Fruit fly (Drosophila melanogaster) whole organism, embryonic: Measurements from ENCODE around the gene bun.

Experiments used
- Antp ChIP-seq: fragments of 200-800 bp; sonication (Bioruptor generic); optimal IDR thresholded peaks from 3 replicates; lab custom pipeline; 2016; ENCODE audit warnings: missing biosample characterization, missing genetic modification characterization
- Atf6 ChIP-seq: fragments of 200-800 bp; sonication (Bioruptor generic); IDR thresholded peaks from 2 replicates; pipeline ENCODE4 v1.3.6; 2022; ENCODE audit warnings: missing biosample characterization, missing genetic modification characterization
- Bgb ChIP-seq: fragments of 200-800 bp; sonication (Bioruptor generic); IDR thresholded peaks from 2 replicates; pipeline ENCODE4 v1.3.6; 2022; ENCODE audit warnings: missing biosample characterization, missing genetic modification characterization; ENCODE audit not compliant: partially characterized antibody
- CG10959 ChIP-seq: fragments of 200-800 bp; sonication (Bioruptor generic); IDR thresholded peaks from 2 replicates; pipeline ENCODE4 v1.3.6; 2022; ENCODE audit warnings: missing biosample characterization, missing genetic modification characterization
- CG11093 ChIP-seq: fragments of 200-800 bp; sonication (Bioruptor generic); IDR thresholded peaks from 3 replicates; pipeline ENCODE4 v1.3.6; 2022; ENCODE audit warnings: missing biosample characterization, missing genetic modification characterization
- CG11398 ChIP-seq: fragments of 200-800 bp; sonication (Bioruptor generic); optimal IDR thresholded peaks from 2 replicates; lab custom pipeline; 2016; ENCODE audit warnings: missing biosample characterization, missing genetic modification characterization
- CG11504 ChIP-seq: fragments of 200-800 bp; sonication (Bioruptor generic); optimal IDR thresholded peaks from 3 replicates; lab custom pipeline; 2019; ENCODE audit warnings: missing biosample characterization, mild to moderate bottlenecking, missing genetic modification characterization, moderate library complexity
- CG12236 ChIP-seq: fragments of 200-800 bp; sonication (Bioruptor generic); optimal IDR thresholded peaks from 2 replicates; lab custom pipeline; 2016; ENCODE audit warnings: missing biosample characterization, missing genetic modification characterization
- CG12744 ChIP-seq: fragments of 200-800 bp; sonication (Bioruptor generic); optimal IDR thresholded peaks from 2 replicates; lab custom pipeline; 2016; ENCODE audit warnings: missing biosample characterization, missing genetic modification characterization
- CG14050 ChIP-seq: fragments of 200-800 bp; sonication (Bioruptor generic); IDR thresholded peaks from 3 replicates; pipeline ENCODE4 v1.3.6; 2022; ENCODE audit warnings: missing biosample characterization, missing genetic modification characterization
- CG1647 ChIP-seq: fragments of 200-800 bp; sonication (Bioruptor generic); optimal IDR thresholded peaks from 3 replicates; lab custom pipeline; 2016; ENCODE audit warnings: missing biosample characterization, missing genetic modification characterization
- CG16815 ChIP-seq: fragments of 200-800 bp; sonication (Bioruptor generic); optimal IDR thresholded peaks from 3 replicates; lab custom pipeline; 2017; ENCODE audit warnings: missing biosample characterization, mild to moderate bottlenecking, missing genetic modification characterization
- CG17186 ChIP-seq: fragments of 200-800 bp; sonication (Bioruptor generic); optimal IDR thresholded peaks from 3 replicates; lab custom pipeline; 2017; ENCODE audit warnings: missing biosample characterization, missing genetic modification reagents, missing genetic modification characterization
- CG18764 ChIP-seq: fragments of 200-800 bp; sonication (Bioruptor generic); optimal IDR thresholded peaks from 3 replicates; lab custom pipeline; 2016; ENCODE audit warnings: missing biosample characterization, missing genetic modification characterization
- CG2202 ChIP-seq: fragments of 200-800 bp; sonication (Bioruptor generic); optimal IDR thresholded peaks from 2 replicates; lab custom pipeline; 2018; ENCODE audit warnings: missing biosample characterization, mild to moderate bottlenecking, missing genetic modification characterization
- CG3065 ChIP-seq: fragments of 200-800 bp; sonication (Bioruptor generic); optimal IDR thresholded peaks from 2 replicates; lab custom pipeline; 2016; ENCODE audit warnings: missing biosample characterization, missing genetic modification characterization
- CG32767 ChIP-seq: fragments of 200-800 bp; sonication (Bioruptor generic); IDR thresholded peaks from 2 replicates; pipeline ENCODE4 v1.3.6; 2022; ENCODE audit warnings: missing biosample characterization, missing genetic modification characterization
- CG4282 ChIP-seq: fragments of 200-800 bp; sonication (Bioruptor generic); optimal IDR thresholded peaks from 2 replicates; lab custom pipeline; 2016; ENCODE audit warnings: missing biosample characterization, missing genetic modification characterization
- CG5953 ChIP-seq: fragments of 200-800 bp; sonication (Bioruptor generic); IDR thresholded peaks from 2 replicates; pipeline ENCODE4 v1.3.6; 2022; ENCODE audit warnings: missing biosample characterization, missing genetic modification characterization
- CG6654 ChIP-seq: fragments of 200-800 bp; sonication (Bioruptor generic); optimal IDR thresholded peaks from 2 replicates; lab custom pipeline; 2017; ENCODE audit warnings: missing biosample characterization, mild to moderate bottlenecking, missing genetic modification characterization
- CG6813 ChIP-seq: fragments of 200-800 bp; sonication (Bioruptor generic); optimal IDR thresholded peaks from 2 replicates; lab custom pipeline; 2017; ENCODE audit warnings: missing biosample characterization, missing genetic modification characterization, mild to moderate bottlenecking, moderate library complexity, missing genetic modification reagents
- CG6854 ChIP-seq: fragments of 200-800 bp; sonication (Bioruptor generic); optimal IDR thresholded peaks from 3 replicates; lab custom pipeline; 2017; ENCODE audit warnings: missing biosample characterization, mild to moderate bottlenecking, missing genetic modification characterization
- CG7357 ChIP-seq: fragments of 200-800 bp; sonication (Bioruptor generic); IDR thresholded peaks from 3 replicates; pipeline ENCODE4 v1.3.6; 2022; ENCODE audit warnings: missing biosample characterization, missing genetic modification characterization
- CG7963 ChIP-seq: fragments of 200-800 bp; sonication (Bioruptor generic); IDR thresholded peaks from 3 replicates; pipeline ENCODE4 v1.3.6; 2022; ENCODE audit warnings: missing biosample characterization, missing genetic modification characterization; ENCODE audit not compliant: partially characterized antibody
- CG8388 ChIP-seq: fragments of 200-800 bp; sonication (Bioruptor generic); optimal IDR thresholded peaks from 2 replicates; lab custom pipeline; 2019; ENCODE audit warnings: missing biosample characterization, mild to moderate bottlenecking, missing genetic modification characterization, moderate library complexity
- Ets65A ChIP-seq: fragments of 200-800 bp; sonication (Bioruptor generic); peaks from one replicate; lab custom pipeline; 2016; ENCODE audit warnings: missing biosample characterization, missing genetic modification characterization
- Hr51 ChIP-seq, 2 experiments: fragments of 200-800 bp; sonication (Bioruptor generic); optimal IDR thresholded peaks; 2 replicates in 1 of 2; 3 replicates in 1 of 2; lab custom pipeline; 2016 to 2018; ENCODE audit warnings: missing biosample characterization in 2 of 2, missing genetic modification characterization in 2 of 2, mild to moderate bottlenecking in 1 of 2, moderate library complexity in 1 of 2
- Oli ChIP-seq: fragments of 200-800 bp; sonication (Bioruptor generic); optimal IDR thresholded peaks from 2 replicates; lab custom pipeline; 2018; ENCODE audit warnings: missing biosample characterization, mild to moderate bottlenecking, missing genetic modification characterization, moderate library complexity
- Rx ChIP-seq: fragments of 200-800 bp; sonication (Bioruptor generic); IDR thresholded peaks from 2 replicates; pipeline ENCODE4 v1.3.6; 2022; ENCODE audit warnings: missing biosample characterization, missing genetic modification characterization
- Six4 ChIP-seq: fragments of 200-800 bp; sonication (Bioruptor generic); optimal IDR thresholded peaks from 2 replicates; lab custom pipeline; 2016; ENCODE audit warnings: missing biosample characterization, missing genetic modification characterization
- Spps ChIP-seq: fragments of 200-800 bp; sonication (Bioruptor generic); optimal IDR thresholded peaks from 2 replicates; lab custom pipeline; 2018; ENCODE audit warnings: missing biosample characterization, mild to moderate bottlenecking, missing genetic modification characterization
- Sry-β ChIP-seq: fragments of 200-800 bp; sonication (Bioruptor generic); optimal IDR thresholded peaks from 2 replicates; lab custom pipeline; 2018; ENCODE audit warnings: missing biosample characterization, mild to moderate bottlenecking, missing genetic modification characterization, moderate library complexity
- YL-1 ChIP-seq: fragments of 200-800 bp; sonication (Bioruptor generic); optimal IDR thresholded peaks from 3 replicates; lab custom pipeline; 2017; ENCODE audit warnings: missing biosample characterization, mild to moderate bottlenecking, missing genetic modification characterization
- bab2 ChIP-seq: fragments of 200-800 bp; sonication (Bioruptor generic); optimal IDR thresholded peaks from 2 replicates; lab custom pipeline; 2016; ENCODE audit warnings: missing biosample characterization, missing genetic modification characterization
- bcd ChIP-seq: fragments of 200-800 bp; sonication (Bioruptor generic); optimal IDR thresholded peaks from 2 replicates; lab custom pipeline; 2017; ENCODE audit warnings: missing biosample characterization, mild to moderate bottlenecking, missing genetic modification characterization
- bigmax ChIP-seq: fragments of 200-800 bp; sonication (Bioruptor generic); optimal IDR thresholded peaks from 2 replicates; lab custom pipeline; 2018; ENCODE audit warnings: missing biosample characterization, mild to moderate bottlenecking, missing genetic modification characterization
- dati ChIP-seq: fragments of 200-800 bp; sonication (Bioruptor generic); IDR thresholded peaks from 2 replicates; pipeline ENCODE4 v1.3.6; 2022; ENCODE audit warnings: missing biosample characterization, missing genetic modification characterization
- dm ChIP-seq: fragments of 200-800 bp; sonication (Bioruptor generic); optimal IDR thresholded peaks from 3 replicates; lab custom pipeline; 2016; ENCODE audit warnings: missing biosample characterization, missing genetic modification characterization
- gce ChIP-seq: fragments of 200-800 bp; sonication (Bioruptor generic); IDR thresholded peaks from 3 replicates; pipeline ENCODE4 v1.3.6; 2022; ENCODE audit warnings: missing biosample characterization, missing genetic modification characterization
- gem ChIP-seq: fragments of 200-800 bp; sonication (Bioruptor generic); optimal IDR thresholded peaks from 2 replicates; lab custom pipeline; 2019; ENCODE audit warnings: missing biosample characterization, mild to moderate bottlenecking, missing genetic modification characterization, moderate library complexity
- h ChIP-seq: fragments of >200 bp; optimal IDR thresholded peaks from 2 replicates; lab custom pipeline; 2017
- jigr1 ChIP-seq: fragments of 200-800 bp; sonication (Bioruptor generic); IDR thresholded peaks from 3 replicates; pipeline ENCODE4 v1.3.6; 2022; ENCODE audit warnings: missing biosample characterization, missing genetic modification characterization
- lola ChIP-seq, 3 experiments: fragments of >200 bp in 2 of 3; fragments of 200-800 bp in 1 of 3; sonication (Bioruptor generic) in 1 of 3; optimal IDR thresholded peaks; 2 replicates each; lab custom pipeline; 2017 to 2019; ENCODE audit warnings: missing biosample characterization in 3 of 3, missing genetic modification characterization in 3 of 3, mild to moderate bottlenecking in 1 of 3, moderate library complexity in 1 of 3
- luna ChIP-seq: fragments of 200-800 bp; sonication (Bioruptor generic); optimal IDR thresholded peaks from 2 replicates; lab custom pipeline; 2016; ENCODE audit warnings: missing biosample characterization, missing genetic modification characterization
- nmo ChIP-seq: fragments of 200-800 bp; sonication (Bioruptor generic); optimal IDR thresholded peaks from 2 replicates; lab custom pipeline; 2018; ENCODE audit warnings: missing biosample characterization, mild to moderate bottlenecking, missing genetic modification characterization, moderate library complexity
- onecut ChIP-seq: fragments of 200-800 bp; sonication (Bioruptor generic); IDR thresholded peaks from 2 replicates; pipeline ENCODE4 v1.3.6; 2022; ENCODE audit warnings: missing biosample characterization, missing genetic modification characterization
- sens ChIP-seq: fragments of 200-800 bp; sonication (Bioruptor generic); peaks from one replicate; lab custom pipeline; 2016; ENCODE audit warnings: missing biosample characterization, missing genetic modification characterization
- trem ChIP-seq: fragments of 200-800 bp; optimal IDR thresholded peaks from 3 replicates; lab custom pipeline; 2019; ENCODE audit warnings: missing biosample characterization, mild to moderate bottlenecking, missing genetic modification characterization, moderate library complexity
- unc-4 ChIP-seq: fragments of 200-800 bp; sonication (Bioruptor generic); IDR thresholded peaks from 2 replicates; pipeline ENCODE4 v1.3.6; 2022; ENCODE audit warnings: missing biosample characterization, missing genetic modification characterization; ENCODE audit not compliant: partially characterized antibody

The bun gene

DNA sequence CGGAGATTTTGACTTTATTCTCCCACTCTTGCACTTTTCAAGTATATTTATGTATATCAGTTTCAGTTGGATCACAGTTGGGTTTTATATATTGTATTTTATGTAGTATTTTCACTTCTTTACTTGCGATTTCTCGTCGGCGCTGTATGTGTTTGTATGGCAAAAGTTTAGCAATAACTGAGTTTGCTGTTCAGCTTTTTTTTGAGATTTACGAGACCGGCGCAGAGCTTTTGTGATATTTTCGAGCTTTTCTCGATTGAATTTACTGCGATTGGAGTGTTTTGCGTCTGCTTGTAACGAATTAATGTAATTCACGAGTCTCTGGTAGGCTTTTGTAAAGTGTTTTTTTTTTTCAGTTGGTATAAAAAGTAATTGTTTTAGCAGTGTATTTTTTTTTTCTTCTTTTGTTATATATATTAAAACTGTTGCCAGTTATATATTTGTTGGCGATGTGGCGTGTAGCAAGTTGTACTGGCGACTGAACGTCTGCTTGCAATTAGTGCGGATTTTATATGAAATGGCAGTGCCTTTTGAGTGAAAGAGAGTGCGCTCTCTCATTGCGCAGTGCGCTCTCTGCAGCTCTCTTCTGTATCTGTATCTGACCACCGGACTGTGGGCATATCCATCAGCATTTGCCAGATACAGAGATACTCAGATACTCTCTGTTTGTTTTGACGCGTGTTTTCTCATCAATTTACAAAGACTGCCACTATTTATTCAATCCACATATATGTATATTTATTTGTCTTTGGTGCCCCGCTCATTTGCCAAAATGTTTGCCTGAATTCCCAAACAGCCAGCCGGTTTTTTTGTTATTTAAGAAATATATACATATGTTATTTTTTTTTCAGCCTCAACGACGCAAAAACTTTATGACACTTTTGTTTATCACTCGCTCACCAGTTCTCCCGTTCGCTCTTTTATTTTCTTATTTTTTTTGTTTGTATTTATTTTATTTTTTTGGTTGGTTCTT is 85.4 kb downstream of the bun start (continued):
- TF ChIP-seq jigr1 (GFP tag; lab: Robert Waterston, UW) (no peak), CG6854 (GFP tag; lab: Kevin White, UChicago) (peak; percentile 83), Six4 (no peak), CG11504 (tag; lab: Kevin White, UChicago) (peak; percentile 46), trem (tag; lab: Kevin White, UChicago) (peak; percentile 9), Bgb (peak; percentile 48; the same call in 1 of the 2 replicates), Oli (peak; percentile 12), dm (GFP tag; lab: Kevin White, UChicago) (no peak), CG17186 (GFP tag; lab: Kevin White, UChicago) (no peak), CG3065 (GFP tag; lab: Kevin White, UChicago) (peak; percentile 12), Spps (tag; lab: Kevin White, UChicago) (no peak), sens (peak; percentile 62), bcd (peak; percentile 50), CG5953 (GFP tag; lab: Robert Waterston, UW) (peak; percentile 74), Antp (GFP tag; lab: Kevin White, UChicago) (no peak), CG11093 (no peak), bab2 (GFP tag; lab: Kevin White, UChicago) (peak; percentile 55), CG7357 (GFP tag; lab: Robert Waterston, UW) (no peak), Sry-β (GFP tag; lab: Kevin White, UChicago) (no peak), h (lab: Kevin White, UChicago) (no peak), dati (GFP tag; lab: Robert Waterston, UW) (no peak), luna (no peak), unc-4 (GFP tag; lab: Robert Waterston, UW) (peak; percentile 29; the same call in 1 of the 2 replicates), gce (GFP tag; lab: Robert Waterston, UW) (0 out of 3 replicates have a peak, but pooled peaks have one; percentile 37), Rx (GFP tag; lab: Robert Waterston, UW) (no peak), Hr51 (GFP tag; optimal IDR thresholded peaks at IDR 0.05; lab: Kevin White, UChicago) (peak; percentile 26 to 35), YL-1 (GFP tag; lab: Kevin White, UChicago) (peak; percentile 80), bigmax (peak; percentile 23), CG14050 (GFP tag; lab: Robert Waterston, UW) (peak; percentile 32; the same call in 2 of the 3 replicates), CG16815 (GFP tag; lab: Kevin White, UChicago) (no peak), gem (tag; lab: Kevin White, UChicago) (peak; percentile 46), CG10959 (no peak), CG18764 (peak; percentile 14), CG7963 (GFP tag; lab: Robert Waterston, UW) (0 out of 3 replicates have a peak, but pooled peaks have one; percentile 33), CG4282 (GFP tag; lab: Kevin White, UChicago) (no peak), CG12744 (GFP tag; lab: Kevin White, UChicago) (peak; percentile 52), CG1647 (GFP tag; lab: Kevin White, UChicago) (no peak), nmo (GFP tag; lab: Kevin White, UChicago) (peak; percentile 16), Ets65A (no peak), CG12236 (GFP tag; lab: Kevin White, UChicago) (no peak), lola (GFP tag; optimal IDR thresholded peaks at IDR 0.05; lab: Kevin White, UChicago) (peak in 1 of 3 experiments; percentile 19), CG11398 (GFP tag; lab: Kevin White, UChicago) (no peak), Atf6 (GFP tag; lab: Robert Waterston, UW) (peak; percentile 79), CG32767 (peak; percentile 83; the same call in 1 of the 2 replicates), CG2202 (tag; lab: Kevin White, UChicago) (peak; percentile 22), CG6813 (GFP tag; lab: Kevin White, UChicago) (peak; percentile 89), CG6654 (GFP tag; lab: Kevin White, UChicago) (no peak), CG8388 (GFP tag; lab: Kevin White, UChicago) (no peak), onecut (GFP tag; lab: Robert Waterston, UW) (peak; percentile 55)
